Worm (Caenorhabditis elegans) whole organism, L3 larva: ENCODE data around the gene gsr-1.

Experiments
- ceh-16 ChIP-seq: sonication (generic microtip); optimal IDR thresholded peaks from 2 replicates; lab custom pipeline; 2017; ENCODE audit warnings: missing biosample characterization, missing genetic modification characterization
- ceh-82 ChIP-seq: fragments of 150-350 bp; optimal IDR thresholded peaks from 2 replicates; lab custom pipeline; 2014; ENCODE audit warnings: missing biosample characterization, missing genetic modification characterization
- ceh-9 ChIP-seq: sonication (generic microtip); optimal IDR thresholded peaks from 2 replicates; lab custom pipeline; 2018; ENCODE audit warnings: missing biosample characterization, missing genetic modification characterization
- daf-12 ChIP-seq: fragments of 150-350 bp; optimal IDR thresholded peaks from 2 replicates; lab custom pipeline; 2014; ENCODE audit warnings: missing biosample characterization, missing genetic modification reagents, missing genetic modification characterization
- egl-27 ChIP-seq: sonication (generic microtip); optimal IDR thresholded peaks from 4 replicates; lab custom pipeline; 2017; ENCODE audit warnings: missing biosample characterization, missing genetic modification reagents, missing genetic modification characterization
- elt-1 ChIP-seq: fragments of 150-350 bp; optimal IDR thresholded peaks from 2 replicates; lab custom pipeline; 2014; ENCODE audit warnings: missing biosample characterization, missing genetic modification characterization
- elt-2 ChIP-seq: sonication (generic microtip); optimal IDR thresholded peaks from 2 replicates; lab custom pipeline; 2016; ENCODE audit warnings: missing genetic modification reagents, mild to moderate bottlenecking, missing genetic modification characterization, missing compliant biosample characterization
- mml-1 ChIP-seq: fragments of 150-350 bp; sonication (generic microtip); optimal IDR thresholded peaks from 3 replicates; lab custom pipeline; 2014; ENCODE audit warnings: missing biosample characterization, missing genetic modification characterization
- nhr-11 ChIP-seq: fragments of 150-350 bp; optimal IDR thresholded peaks from 2 replicates; lab custom pipeline; 2014; ENCODE audit warnings: missing biosample characterization, missing genetic modification characterization
- nhr-12 ChIP-seq: fragments of 150-350 bp; optimal IDR thresholded peaks from 2 replicates; lab custom pipeline; 2014; ENCODE audit warnings: missing biosample characterization, missing genetic modification characterization
- nhr-25 ChIP-seq: sonication (generic microtip); optimal IDR thresholded peaks from 2 replicates; lab custom pipeline; 2017; ENCODE audit warnings: missing biosample characterization, missing genetic modification characterization
- pha-4 ChIP-seq: fragments of 150-350 bp; optimal IDR thresholded peaks from 2 replicates; lab custom pipeline; 2014; ENCODE audit warnings: missing biosample characterization, missing genetic modification reagents, missing genetic modification characterization
- unc-62 ChIP-seq: fragments of 150-350 bp; sonication (generic microtip); optimal IDR thresholded peaks from 4 replicates; lab custom pipeline; 2014; ENCODE audit warnings: missing biosample characterization, missing genetic modification reagents, missing genetic modification characterization
- ztf-11 ChIP-seq: fragments of 150-350 bp; optimal IDR thresholded peaks from 2 replicates; lab custom pipeline; 2014; ENCODE audit warnings: missing biosample characterization, missing genetic modification characterization

ce11 chrIII:3620652-3621051 lies 30.1 kb upstream of the gsr-1 start:
- TF ChIP-seq egl-27 (tag; lab: Kevin White, UChicago) (no peak), ceh-82 (tag; lab: Kevin White, UChicago) (no peak), nhr-25 (tag; lab: Kevin White, UChicago) (no peak), mml-1 (tag; lab: Kevin White, UChicago) (no peak), daf-12 (tag; lab: Kevin White, UChicago) (no peak), unc-62 (GFP tag; lab: Kevin White, UChicago) (no peak), ztf-11 (no peak), elt-1 (tag; lab: Kevin White, UChicago) (no peak), ceh-9 (tag; lab: Kevin White, UChicago) (no peak), elt-2 (tag; lab: Kevin White, UChicago) (no peak), nhr-11 (no peak), nhr-12 (tag; lab: Kevin White, UChicago) (no peak), ceh-16 (tag; lab: Kevin White, UChicago) (no peak), pha-4 (no peak)
